Fruit fly (Drosophila melanogaster) whole organism, pupa: ENCODE measurements around the gene eIF3d2.

Source experiments
- CG10348 ChIP-seq: fragments of 200-800 bp; sonication (Bioruptor generic); IDR thresholded peaks from 2 replicates; pipeline ENCODE4 v1.3.6; 2022; ENCODE audit warnings: missing biosample characterization, missing genetic modification characterization
- CG12605 ChIP-seq: fragments of 200-800 bp; sonication (Bioruptor generic); IDR thresholded peaks from 2 replicates; pipeline ENCODE4 v1.3.6; 2022; ENCODE audit warnings: missing biosample characterization, missing genetic modification characterization
- CG13204 ChIP-seq: fragments of 200-800 bp; sonication (Bioruptor generic); optimal IDR thresholded peaks from 2 replicates; lab custom pipeline; 2018; ENCODE audit warnings: missing biosample characterization, mild to moderate bottlenecking, missing genetic modification characterization, moderate library complexity
- CG14655 ChIP-seq: fragments of 200-800 bp; sonication (Bioruptor generic); optimal IDR thresholded peaks from 3 replicates; lab custom pipeline; 2017; ENCODE audit warnings: mild to moderate bottlenecking, missing biosample characterization, missing genetic modification reagents, missing genetic modification characterization
- CG15710 ChIP-seq: fragments of 200-800 bp; sonication (Bioruptor generic); optimal IDR thresholded peaks from 2 replicates; lab custom pipeline; 2018; ENCODE audit warnings: missing biosample characterization, mild to moderate bottlenecking, missing genetic modification characterization, moderate library complexity
- CG17806 ChIP-seq: fragments of 200-800 bp; sonication (Bioruptor generic); optimal IDR thresholded peaks from 2 replicates; lab custom pipeline; 2018; ENCODE audit warnings: missing biosample characterization, mild to moderate bottlenecking, missing genetic modification characterization, moderate library complexity
- CG32121 ChIP-seq: fragments of 200-800 bp; sonication (Bioruptor generic); IDR thresholded peaks from 2 replicates; pipeline ENCODE4 v1.3.6; 2022; ENCODE audit warnings: missing biosample characterization, missing genetic modification characterization
- CG34367 ChIP-seq: fragments of 200-800 bp; sonication (Bioruptor generic); optimal IDR thresholded peaks from 2 replicates; lab custom pipeline; 2018; ENCODE audit warnings: missing biosample characterization, mild to moderate bottlenecking, missing genetic modification characterization
- CG4496 ChIP-seq: fragments of 200-800 bp; sonication (Bioruptor generic); IDR thresholded peaks from 3 replicates; pipeline ENCODE4 v1.3.6; 2022; ENCODE audit warnings: missing biosample characterization, missing genetic modification characterization
- CG8159 ChIP-seq: fragments of 200-800 bp; sonication (Bioruptor generic); optimal IDR thresholded peaks from 3 replicates; lab custom pipeline; 2018; ENCODE audit warnings: missing biosample characterization, mild to moderate bottlenecking, missing genetic modification characterization, moderate library complexity
- CG8301 ChIP-seq: fragments of 200-800 bp; sonication (Bioruptor generic); optimal IDR thresholded peaks from 2 replicates; lab custom pipeline; 2018; ENCODE audit warnings: missing biosample characterization, mild to moderate bottlenecking, missing genetic modification characterization
- CG9948 ChIP-seq: fragments of 200-800 bp; sonication (Bioruptor generic); optimal IDR thresholded peaks from 2 replicates; lab custom pipeline; 2018; ENCODE audit warnings: missing biosample characterization, mild to moderate bottlenecking, missing genetic modification characterization, moderate library complexity
- D1 ChIP-seq: fragments of 200-800 bp; sonication (Bioruptor generic); optimal IDR thresholded peaks from 2 replicates; lab custom pipeline; 2018; ENCODE audit warnings: missing biosample characterization, mild to moderate bottlenecking, missing genetic modification characterization, moderate library complexity
- EcR ChIP-seq: fragments of 200-800 bp; sonication (Bioruptor generic); optimal IDR thresholded peaks from 3 replicates; lab custom pipeline; 2019; ENCODE audit warnings: missing biosample characterization, missing genetic modification characterization, mild to moderate bottlenecking, moderate library complexity, missing genetic modification reagents
- Ets98B ChIP-seq: fragments of 200-800 bp; sonication (Bioruptor generic); IDR thresholded peaks from 2 replicates; pipeline ENCODE4 v1.3.6; 2022; ENCODE audit warnings: missing biosample characterization, missing genetic modification characterization
- Pif1A ChIP-seq: fragments of 200-800 bp; sonication (Bioruptor generic); optimal IDR thresholded peaks from 3 replicates; lab custom pipeline; 2016; ENCODE audit warnings: missing biosample characterization, missing genetic modification characterization
- Pif1B ChIP-seq: fragments of 200-800 bp; sonication (Bioruptor generic); optimal IDR thresholded peaks from 3 replicates; lab custom pipeline; 2016; ENCODE audit warnings: missing biosample characterization, missing genetic modification characterization
- Snoo ChIP-seq: fragments of 200-800 bp; sonication (Bioruptor generic); optimal IDR thresholded peaks from 3 replicates; lab custom pipeline; 2017; ENCODE audit warnings: missing biosample characterization, mild to moderate bottlenecking, missing genetic modification characterization, inconsistent platforms
- fd96Ca ChIP-seq: fragments of 200-800 bp; sonication (Bioruptor generic); IDR thresholded peaks from 3 replicates; pipeline ENCODE4 v1.3.6; 2022; ENCODE audit warnings: missing biosample characterization, missing genetic modification characterization
- gl ChIP-seq: fragments of 200-800 bp; sonication (Bioruptor generic); optimal IDR thresholded peaks from 2 replicates; lab custom pipeline; 2018; ENCODE audit warnings: missing biosample characterization, mild to moderate bottlenecking, missing genetic modification characterization
- rn ChIP-seq: fragments of 200-800 bp; sonication (Bioruptor generic); IDR thresholded peaks from 2 replicates; pipeline ENCODE4 v1.3.6; 2022; ENCODE audit warnings: missing biosample characterization, missing genetic modification characterization

eIF3d2 gene

DNA sequence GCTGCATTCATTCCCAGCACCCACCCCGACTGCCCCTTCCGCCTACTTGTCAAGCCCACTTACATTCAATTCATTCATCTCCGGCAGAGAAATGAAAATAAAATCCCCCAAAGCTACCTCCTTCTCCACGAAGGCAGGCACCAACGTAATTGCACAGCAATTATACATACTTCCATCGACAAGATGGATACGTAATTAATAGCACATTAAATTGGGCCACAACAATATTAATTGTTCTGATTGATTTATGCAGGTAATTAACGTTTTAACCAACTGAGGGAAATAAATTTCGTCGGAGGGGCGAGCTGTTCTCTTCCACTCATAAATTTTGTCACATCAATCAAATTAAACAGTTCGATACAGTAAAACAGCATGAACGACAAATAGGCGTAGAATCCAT lies 2.8 kb upstream of the eIF3d2 start, which contains the start of gene Adk1:
TSS of gene Adk1 (plus strand) at position 301 of the 400 bp plus-strand sequence.
- TF ChIP-seq Snoo (no peak), rn (no peak), CG15710 (no peak), D1 (tag; lab: Kevin White, UChicago) (no peak), Pif1A (no peak), CG12605 (no peak), CG14655 (GFP tag; lab: Kevin White, UChicago) (no peak), CG9948 (tag; lab: Kevin White, UChicago) (no peak), CG10348 (GFP tag; lab: Robert Waterston, UW) (no peak), CG8159 (tag; lab: Kevin White, UChicago) (no peak), CG8301 (tag; lab: Kevin White, UChicago) (no peak), CG17806 (tag; lab: Kevin White, UChicago) (no peak), EcR (GFP tag; lab: Kevin White, UChicago) (no peak), Ets98B (GFP tag; lab: Robert Waterston, UW) (no peak), CG34367 (tag; lab: Kevin White, UChicago) (no peak)

DNA sequence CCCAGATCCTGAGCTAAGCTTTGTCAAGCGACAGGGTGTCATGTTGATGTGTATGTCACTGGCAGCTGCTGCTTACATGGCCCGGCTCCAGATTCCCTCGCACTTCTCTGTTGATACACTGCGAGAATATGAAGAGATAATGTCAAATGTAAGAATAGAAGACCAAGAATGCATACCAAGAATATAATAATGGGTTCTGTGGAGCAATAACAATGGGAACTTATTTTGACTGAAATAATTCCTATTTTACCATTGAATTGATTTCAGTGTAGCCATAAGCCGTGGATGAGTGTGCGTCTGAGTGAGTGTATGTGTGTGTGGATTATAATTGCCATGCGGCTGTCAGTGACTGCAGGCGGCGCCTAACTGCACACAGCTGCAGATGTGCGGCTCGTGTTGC lies 1.3 kb upstream of the eIF3d2 start:
- peak; percentile 37 for TF ChIP-seq CG14655 (GFP tag; lab: Kevin White, UChicago)
- 0 out of 3 replicates have a peak, but pooled peaks have one; percentile 31 for TF ChIP-seq CG4496 (GFP tag; lab: Robert Waterston, UW)
- peak; percentile 53 for TF ChIP-seq CG8159 (tag; lab: Kevin White, UChicago)
- TF ChIP-seq Pif1A: peak; percentile 8
- no peak for TF ChIP-seq CG34367 (tag; lab: Kevin White, UChicago)
- TF ChIP-seq CG15710: peak; percentile 55

DNA sequence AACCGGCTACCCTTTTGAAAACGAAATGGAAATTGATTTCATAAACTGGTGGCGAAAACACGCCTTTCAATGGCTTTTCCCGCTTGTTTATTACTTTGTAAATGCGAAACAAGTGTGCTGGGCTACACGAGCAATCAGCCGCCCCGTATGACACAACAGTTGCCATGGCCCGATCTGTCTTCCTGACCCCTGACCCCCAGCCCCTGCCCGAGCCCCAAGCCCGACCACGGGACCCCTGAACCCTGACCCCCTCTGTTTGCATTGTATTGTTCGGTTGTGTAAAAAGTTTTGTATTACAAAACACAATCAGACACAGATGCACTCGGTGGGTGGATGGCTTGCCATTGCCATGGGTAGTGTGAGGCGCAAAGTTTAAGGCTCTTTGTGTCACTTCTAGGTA lies 9.2 kb downstream of the eIF3d2 start:
- TF ChIP-seq EcR (GFP tag; lab: Kevin White, UChicago): no peak
- TF ChIP-seq Snoo: no peak
- TF ChIP-seq Ets98B (GFP tag; lab: Robert Waterston, UW): no peak
- no peak for TF ChIP-seq CG14655 (GFP tag; lab: Kevin White, UChicago)
- TF ChIP-seq CG13204: no peak
- TF ChIP-seq CG10348 (GFP tag; lab: Robert Waterston, UW): no peak
- no peak for TF ChIP-seq Pif1B (GFP tag; lab: Kevin White, UChicago)
- no peak for TF ChIP-seq CG15710
- no peak for TF ChIP-seq CG8159 (tag; lab: Kevin White, UChicago)
- no peak for TF ChIP-seq CG8301 (tag; lab: Kevin White, UChicago)
- TF ChIP-seq CG34367 (tag; lab: Kevin White, UChicago): no peak
- no peak for TF ChIP-seq gl
- no peak for TF ChIP-seq CG4496 (GFP tag; lab: Robert Waterston, UW)
- TF ChIP-seq CG9948 (tag; lab: Kevin White, UChicago): no peak
- TF ChIP-seq Pif1A: no peak
- TF ChIP-seq D1 (tag; lab: Kevin White, UChicago): no peak
- no peak for TF ChIP-seq CG17806 (tag; lab: Kevin White, UChicago)
- TF ChIP-seq CG12605: no peak

DNA sequence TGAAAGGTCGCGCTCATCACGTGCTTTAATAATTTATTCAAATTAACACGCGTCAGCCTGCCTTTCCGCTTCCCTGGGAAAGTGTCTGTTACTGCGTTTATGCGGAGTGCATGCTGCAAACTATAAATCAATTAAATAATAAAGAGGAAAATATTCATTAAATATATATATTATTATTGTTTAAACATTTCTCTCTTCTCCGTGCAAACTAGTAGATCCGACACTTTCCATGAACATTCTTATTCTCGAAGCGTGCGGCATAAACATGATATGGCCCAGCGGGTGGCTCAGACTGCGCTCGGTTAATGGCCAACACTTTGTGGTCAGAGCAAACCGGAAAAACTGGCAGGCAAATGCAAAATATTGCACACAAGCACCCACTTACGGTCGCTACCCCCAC lies 26.5 kb downstream of the eIF3d2 start:
- TF ChIP-seq Pif1A: no peak
- no peak for TF ChIP-seq CG10348 (GFP tag; lab: Robert Waterston, UW)
- peak; percentile 55; the same call in 2 of the 3 replicates for TF ChIP-seq fd96Ca
- no peak for TF ChIP-seq EcR (GFP tag; lab: Kevin White, UChicago)
- no peak for TF ChIP-seq rn
- TF ChIP-seq CG32121 (GFP tag; lab: Robert Waterston, UW): no peak
- TF ChIP-seq Ets98B (GFP tag; lab: Robert Waterston, UW): peak; percentile 18; the same call in 1 of the 2 replicates
- no peak for TF ChIP-seq CG15710
- no peak for TF ChIP-seq CG13204
- peak; percentile 52 for TF ChIP-seq CG14655 (GFP tag; lab: Kevin White, UChicago)
- no peak for TF ChIP-seq Snoo
- TF ChIP-seq CG17806 (tag; lab: Kevin White, UChicago): no peak
- no peak for TF ChIP-seq CG8301 (tag; lab: Kevin White, UChicago)
- no peak for TF ChIP-seq CG9948 (tag; lab: Kevin White, UChicago)
- peak; percentile 58; the same call in 2 of the 3 replicates for TF ChIP-seq CG4496 (GFP tag; lab: Robert Waterston, UW)
- TF ChIP-seq D1 (tag; lab: Kevin White, UChicago): no peak
- no peak for TF ChIP-seq Pif1B (GFP tag; lab: Kevin White, UChicago)
- peak; percentile 3 for TF ChIP-seq CG8159 (tag; lab: Kevin White, UChicago)
- peak; percentile 22; the same call in 1 of the 2 replicates for TF ChIP-seq CG12605
- no peak for TF ChIP-seq gl
- no peak for TF ChIP-seq CG34367 (tag; lab: Kevin White, UChicago)

DNA sequence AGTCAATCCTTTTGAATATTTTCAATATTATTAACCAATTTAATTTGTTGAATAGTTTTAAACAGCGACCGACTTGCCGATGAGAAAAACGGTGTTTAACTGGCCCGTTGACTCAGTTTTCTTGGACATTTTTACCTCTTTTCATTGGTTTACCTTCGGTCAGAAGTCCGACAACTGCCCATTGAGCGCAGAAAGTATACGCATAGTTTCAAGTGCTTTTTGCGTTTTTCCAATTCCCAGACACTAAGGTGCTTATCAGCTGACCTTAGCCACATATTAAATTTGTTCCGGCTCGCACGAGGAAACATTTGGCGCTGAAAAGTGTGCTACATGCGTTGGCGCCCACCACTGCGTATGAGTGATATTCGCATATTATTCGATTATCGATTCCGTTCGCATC lies 28.7 kb downstream of the eIF3d2 start, which contains the start of gene Cpn:
TSS of gene Cpn (minus strand) at position 101 of the 400 bp plus-strand sequence.
- TF ChIP-seq CG10348 (GFP tag; lab: Robert Waterston, UW): no peak
- TF ChIP-seq CG9948 (tag; lab: Kevin White, UChicago): no peak
- TF ChIP-seq EcR (GFP tag; lab: Kevin White, UChicago): no peak
- TF ChIP-seq CG15710: no peak
- TF ChIP-seq CG32121 (GFP tag; lab: Robert Waterston, UW): no peak
- no peak for TF ChIP-seq CG17806 (tag; lab: Kevin White, UChicago)
- no peak for TF ChIP-seq CG14655 (GFP tag; lab: Kevin White, UChicago)
- no peak for TF ChIP-seq CG12605
- TF ChIP-seq Pif1B (GFP tag; lab: Kevin White, UChicago): no peak
- no peak for TF ChIP-seq fd96Ca
- TF ChIP-seq CG34367 (tag; lab: Kevin White, UChicago): no peak
- no peak for TF ChIP-seq Pif1A
- TF ChIP-seq Ets98B (GFP tag; lab: Robert Waterston, UW): no peak
- TF ChIP-seq CG8159 (tag; lab: Kevin White, UChicago): no peak
- no peak for TF ChIP-seq D1 (tag; lab: Kevin White, UChicago)
- no peak for TF ChIP-seq CG13204
- TF ChIP-seq gl: no peak
- TF ChIP-seq CG4496 (GFP tag; lab: Robert Waterston, UW): no peak
- TF ChIP-seq CG8301 (tag; lab: Kevin White, UChicago): no peak
